Worm (Caenorhabditis elegans): ENCODE data around the gene mep-1.

Gene mep-1

DNA sequence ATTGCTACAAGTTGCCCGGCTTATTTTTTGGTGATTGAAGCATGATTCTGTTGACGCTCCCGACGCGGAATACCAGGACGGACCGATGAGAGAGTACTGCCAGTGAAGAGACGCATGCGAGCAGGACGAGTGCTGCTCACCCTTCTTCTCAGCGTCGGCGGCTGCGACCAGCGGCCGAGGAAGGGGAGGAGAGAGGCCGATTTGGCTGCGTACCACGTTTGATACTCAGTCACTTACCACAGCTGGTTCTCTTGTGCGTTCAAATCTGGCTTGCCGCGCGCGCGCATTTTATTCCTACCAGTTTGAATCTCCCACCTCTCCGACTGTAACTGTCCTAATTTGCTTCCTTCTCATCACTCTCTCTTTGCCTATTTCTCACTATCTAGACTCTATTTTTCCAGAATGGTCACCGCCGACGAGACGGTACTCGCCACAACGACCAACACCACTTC lies at the start of gene mep-1:
Gene mep-1, plus strand, starts transcription at position 402 of the 452 bp plus-strand sequence.
- no peak for TF ChIP-seq unc-62 (GFP tag; optimal IDR thresholded peaks at IDR 0.05)

ce11 chrIV:11475080-11475479 lies 49.4 kb upstream of the mep-1 start:
- TF ChIP-seq unc-62 (GFP tag; optimal IDR thresholded peaks at IDR 0.05): no peak

- no peak for TF ChIP-seq unc-62 (GFP tag; optimal IDR thresholded peaks at IDR 0.05)
Measured at ce11 chrIV:11479095-11479494, 45.3 kb upstream of the mep-1 start, which contains the start of gene catp-8. catp-8 (minus strand) TSS chrIV:11479251.

- no peak for TF ChIP-seq unc-62 (GFP tag; optimal IDR thresholded peaks at IDR 0.05)
Measured at ce11 chrIV:11480027-11480896, 44.2 kb upstream of the mep-1 start, which contains the start of the genes mbf-1 and nse-4. mbf-1 (minus strand) TSS chrIV:11480369. nse-4 (plus strand) TSS chrIV:11480846.

- TF ChIP-seq unc-62 (GFP tag; optimal IDR thresholded peaks at IDR 0.05): no peak
Measured at ce11 chrIV:11486859-11487258, 37.6 kb upstream of the mep-1 start.

- no peak for TF ChIP-seq unc-62 (GFP tag; optimal IDR thresholded peaks at IDR 0.05)
Measured at ce11 chrIV:11487889-11488556, 36.4 kb upstream of the mep-1 start.

DNA sequence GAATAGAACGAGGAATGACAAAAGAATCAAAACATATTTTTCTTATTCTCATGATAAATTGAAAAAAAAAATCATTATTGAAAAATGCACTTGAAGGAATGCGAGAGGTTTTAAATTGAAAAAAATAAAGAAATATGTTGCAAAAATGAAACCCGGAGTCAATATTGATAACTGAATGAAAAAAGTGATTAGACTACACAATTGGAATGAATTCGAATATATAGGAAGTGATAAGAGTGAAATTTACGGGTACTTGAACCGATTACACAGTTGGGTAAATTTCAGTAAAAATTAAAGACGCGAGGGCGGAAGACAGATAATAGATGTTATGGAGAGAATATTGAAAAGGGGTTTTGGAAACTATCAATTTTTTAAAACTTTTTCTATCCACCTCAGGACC lies 35.4 kb upstream of the mep-1 start:
- no peak for TF ChIP-seq unc-62 (GFP tag; optimal IDR thresholded peaks at IDR 0.05)

- no peak for TF ChIP-seq unc-62 (GFP tag; optimal IDR thresholded peaks at IDR 0.05)
Measured at ce11 chrIV:11489610-11490339, 34.7 kb upstream of the mep-1 start.

DNA sequence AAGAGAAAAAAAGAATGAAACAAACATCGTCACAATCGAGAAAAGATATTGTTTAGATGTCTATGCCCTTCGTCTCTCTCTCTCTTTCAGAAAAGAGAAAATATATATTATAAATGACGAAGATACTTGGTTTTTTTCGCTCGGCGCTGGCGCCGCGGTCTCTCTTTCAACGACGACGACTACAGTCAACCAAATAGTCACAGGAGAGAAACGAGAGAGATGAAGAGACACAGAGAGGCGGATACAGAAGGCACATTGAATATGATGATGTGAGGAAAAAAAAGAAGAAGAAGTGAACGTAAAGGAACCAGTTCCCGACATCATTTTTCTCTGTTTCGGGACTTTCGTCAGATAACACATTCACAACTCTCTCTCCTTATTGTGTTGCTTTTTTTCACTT lies 33.0 kb upstream of the mep-1 start:
- no peak for TF ChIP-seq unc-62 (GFP tag; optimal IDR thresholded peaks at IDR 0.05)

DNA sequence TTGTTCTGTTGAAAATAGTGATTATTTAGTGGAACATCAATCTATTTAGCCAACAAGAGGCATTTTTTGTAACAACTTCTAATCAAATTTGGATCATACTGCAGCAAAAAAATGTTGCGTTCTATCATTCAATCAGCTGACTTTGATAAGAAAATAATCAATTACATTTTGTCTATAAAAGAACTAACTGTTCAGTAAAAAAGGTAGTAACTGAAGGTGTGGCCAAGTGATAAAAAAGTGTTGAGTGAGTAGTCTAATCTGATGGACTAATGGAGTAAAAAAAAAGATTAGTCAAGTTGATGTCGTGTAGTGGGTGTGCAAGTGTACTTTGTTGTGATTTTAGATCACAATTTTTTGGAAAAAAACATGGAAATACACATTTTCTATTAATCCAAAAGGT lies 32.1 kb upstream of the mep-1 start:
- TF ChIP-seq unc-62 (GFP tag; optimal IDR thresholded peaks at IDR 0.05): no peak

DNA sequence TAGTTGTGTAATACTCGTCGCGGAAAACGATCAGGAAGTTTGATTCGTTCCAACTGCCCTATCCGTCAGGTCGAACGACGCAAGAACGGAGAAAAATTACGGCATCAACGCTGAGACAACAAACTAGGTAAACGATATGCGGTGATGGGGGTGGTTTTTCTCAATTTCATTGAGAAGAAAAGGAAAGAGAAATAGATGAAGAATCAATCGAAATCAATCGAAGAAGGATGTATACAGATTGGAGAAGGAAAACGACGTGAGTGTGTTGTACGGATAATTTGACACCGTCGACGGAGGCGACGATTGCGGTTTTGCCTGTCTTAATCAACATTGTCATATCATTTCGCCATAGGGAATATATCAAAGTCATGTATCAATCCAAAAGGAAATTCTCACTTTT lies 30.5 kb upstream of the mep-1 start:
- TF ChIP-seq unc-62 (GFP tag; optimal IDR thresholded peaks at IDR 0.05): no peak

- no peak for TF ChIP-seq unc-62 (GFP tag; optimal IDR thresholded peaks at IDR 0.05)
Measured at ce11 chrIV:11494924-11495323, 29.5 kb upstream of the mep-1 start.

ce11 chrIV:11498169-11498568 lies 26.3 kb upstream of the mep-1 start, which contains the start of gene sms-1:
sms-1 (minus strand) TSS chrIV:11498174.
- no peak for TF ChIP-seq unc-62 (GFP tag; optimal IDR thresholded peaks at IDR 0.05)

ce11 chrIV:11500421-11500820 lies 24.0 kb upstream of the mep-1 start, which contains the start of gene H21P03.10:
H21P03.10 (plus strand) TSS chrIV:11500721.
- no peak for TF ChIP-seq unc-62 (GFP tag; optimal IDR thresholded peaks at IDR 0.05)

ce11 chrIV:11503654-11504053 lies 20.8 kb upstream of the mep-1 start:
- no peak for TF ChIP-seq unc-62 (GFP tag; optimal IDR thresholded peaks at IDR 0.05)

DNA sequence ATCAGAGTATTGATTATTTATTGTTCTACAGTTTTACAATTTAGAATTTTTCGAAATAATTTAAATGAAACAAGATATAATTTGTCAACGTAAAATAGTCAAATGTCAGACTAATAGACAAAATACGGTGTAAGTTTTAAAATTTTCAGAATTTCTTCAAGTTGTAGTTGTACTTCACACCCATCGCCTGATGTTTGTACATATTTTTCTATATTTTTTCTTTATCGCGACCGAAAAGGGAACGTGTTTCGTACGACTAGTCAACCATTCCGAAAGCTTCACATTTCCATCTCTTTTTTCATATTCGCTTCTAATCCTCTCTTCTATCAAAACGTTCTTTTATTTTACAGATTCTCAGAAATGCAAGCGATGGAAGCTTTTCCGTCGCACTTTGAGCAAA lies 20.0 kb upstream of the mep-1 start, which contains the start of gene twk-25:
Gene twk-25, plus strand, starts transcription at position 301 of the 400 bp plus-strand sequence.
- TF ChIP-seq unc-62 (GFP tag; optimal IDR thresholded peaks at IDR 0.05): no peak
